Fruit fly (Drosophila melanogaster): ENCODE results near the gene Raf.
A peak's percentile ranks its signal among the peaks of the same experiment; 100 is the strongest.

The Raf gene

dm6 chrX:2300293-2301068, 5.2 kb downstream of the Raf start (continued):
- TF ChIP-seq CG14014 (GFP tag; IDR thresholded peaks at IDR 0.05) (peak; percentile 96), CkIIα-i1 (GFP tag; IDR thresholded peaks at IDR 0.05) (peak; percentile 83), mam (GFP tag; optimal IDR thresholded peaks at IDR 0.05) (peak; percentile 89), CG9876 (GFP tag; optimal IDR thresholded peaks at IDR 0.05) (peak; percentile 61), tna (GFP tag; IDR thresholded peaks at IDR 0.05; ENCODE audit: partially characterized antibody) (no peak), sd (tag; optimal IDR thresholded peaks at IDR 0.05) (peak; percentile 85), CG10959 (GFP tag; IDR thresholded peaks at IDR 0.05) (peak; percentile 90), Six4 (GFP tag; optimal IDR thresholded peaks at IDR 0.05) (peak; percentile 75), rib (GFP tag; IDR thresholded peaks at IDR 0.05) (peak; percentile 94), CG15073 (GFP tag; optimal IDR thresholded peaks at IDR 0.05) (peak; percentile 69), pita (GFP tag; optimal IDR thresholded peaks at IDR 0.05) (no peak), tup (GFP tag; optimal IDR thresholded peaks at IDR 0.05) (peak; percentile 86), ro (GFP tag; IDR thresholded peaks at IDR 0.05) (peak; percentile 90), Usf (GFP tag; optimal IDR thresholded peaks at IDR 0.05) (peak; percentile 90), CG18619 (GFP tag; optimal IDR thresholded peaks at IDR 0.05) (peak; percentile 93), Dip2 (GFP tag; IDR thresholded peaks at IDR 0.05) (0 out of 2 replicates have a peak, but pooled peaks have one; percentile 40), Abd-B (GFP tag; optimal IDR thresholded peaks at IDR 0.05) (peak; percentile 95), sqz (GFP tag; optimal IDR thresholded peaks at IDR 0.05) (peak; percentile 85), br (optimal IDR thresholded peaks at IDR 0.05) (no peak), Hmr (GFP tag; optimal IDR thresholded peaks at IDR 0.05) (peak; percentile 97), Fer1 (GFP tag; optimal IDR thresholded peaks at IDR 0.05) (peak; percentile 91), CG3847 (GFP tag; IDR thresholded peaks at IDR 0.05) (peak; percentile 96), CoRest (tag; optimal IDR thresholded peaks at IDR 0.05) (peak; percentile 95), Rfx (GFP tag; IDR thresholded peaks at IDR 0.05) (peak; percentile 97), pan (optimal IDR thresholded peaks at IDR 0.05) (no peak), pan (GFP tag; optimal IDR thresholded peaks at IDR 0.05 in 1 of 2, IDR thresholded peaks at IDR 0.05 in 1 of 2) (peak in 1 of 2 experiments; percentile 98), Doc3 (GFP tag; IDR thresholded peaks at IDR 0.05; ENCODE audit: partially characterized antibody) (no peak), HmgD (GFP tag; optimal IDR thresholded peaks at IDR 0.05) (peak; percentile 74), CG4328 (GFP tag; optimal IDR thresholded peaks at IDR 0.05) (peak; percentile 61), Lpt (GFP tag; optimal IDR thresholded peaks at IDR 0.05) (no peak), B-H1 (GFP tag; IDR thresholded peaks at IDR 0.05) (peak; percentile 96), D19B (GFP tag; optimal IDR thresholded peaks at IDR 0.05) (peak; percentile 75), Dbx (GFP tag; IDR thresholded peaks at IDR 0.05) (peak; percentile 79), mirr (GFP tag; optimal IDR thresholded peaks at IDR 0.05) (peak; percentile 75), Dref (GFP tag; IDR thresholded peaks at IDR 0.05) (peak; percentile 32; the same call in 1 of the 2 replicates), CG10565 (GFP tag; optimal IDR thresholded peaks at IDR 0.05) (peak; percentile 62), CG11456 (GFP tag; IDR thresholded peaks at IDR 0.05) (peak; percentile 97), CG11398 (GFP tag; optimal IDR thresholded peaks at IDR 0.05) (peak; percentile 94), Sry-β (GFP tag; optimal IDR thresholded peaks at IDR 0.05) (peak; percentile 69), so (GFP tag; IDR thresholded peaks at IDR 0.05) (peak; percentile 97), BEAF-32 (GFP tag; optimal IDR thresholded peaks at IDR 0.05) (peak; percentile 9), CG3838 (GFP tag; optimal IDR thresholded peaks at IDR 0.05) (peak; percentile 87), CG7372 (GFP tag; IDR thresholded peaks at IDR 0.05) (peak; percentile 96), CG11504 (tag; optimal IDR thresholded peaks at IDR 0.05) (peak; percentile 96), CG7839 (tag; optimal IDR thresholded peaks at IDR 0.05) (peak; percentile 96), CG11723 (GFP tag; optimal IDR thresholded peaks at IDR 0.05) (peak; percentile 92), org-1 (GFP tag; optimal IDR thresholded peaks at IDR 0.05) (peak; percentile 97), Nf-YA (GFP tag; IDR thresholded peaks at IDR 0.05) (peak; percentile 96), CG16779 (GFP tag; IDR thresholded peaks at IDR 0.05) (peak; percentile 88), cad (GFP tag; optimal IDR thresholded peaks at IDR 0.05) (no peak)
